Fruit fly (Drosophila melanogaster): ENCODE data around the gene CG10405.

DNA sequence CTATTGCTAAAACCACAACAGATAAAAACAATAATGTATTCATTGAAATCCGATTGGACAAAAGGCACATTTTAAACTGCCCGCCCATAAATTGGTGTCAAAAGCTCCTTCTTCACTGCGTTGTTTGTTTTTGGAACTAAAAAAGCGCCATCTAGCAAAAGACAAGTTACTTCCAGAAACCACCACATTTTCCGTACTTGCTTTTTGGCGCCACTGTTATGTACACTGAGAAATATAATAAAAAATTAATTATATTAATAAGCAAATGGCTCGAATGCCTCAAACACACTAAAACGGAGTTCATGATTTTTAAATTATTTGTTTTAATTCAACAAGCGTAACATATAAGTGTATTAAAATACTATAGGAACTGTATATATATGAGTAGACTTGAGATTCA is 43.1 kb downstream of the CG10405 start:
- TF ChIP-seq psq (optimal IDR thresholded peaks at IDR 0.05) = no peak
- TF ChIP-seq insv (optimal IDR thresholded peaks at IDR 0.05) = no peak
- no peak for TF ChIP-seq Sin3A (optimal IDR thresholded peaks at IDR 0.05)
- no peak for TF ChIP-seq h (optimal IDR thresholded peaks at IDR 0.05)

All from Kc167 (cell line).